Fruit fly (Drosophila melanogaster) whole organism, embryonic: ENCODE results near the gene Pa1.

Source experiments
- Bgb ChIP-seq: fragments of 200-800 bp; sonication (Bioruptor generic); IDR thresholded peaks from 2 replicates; pipeline ENCODE4 v1.3.6; 2022; ENCODE audit warnings: missing biosample characterization, missing genetic modification characterization; ENCODE audit not compliant: partially characterized antibody
- CG3065 ChIP-seq: fragments of 200-800 bp; sonication (Bioruptor generic); optimal IDR thresholded peaks from 2 replicates; lab custom pipeline; 2016; ENCODE audit warnings: missing biosample characterization, missing genetic modification characterization
- CG9437 ChIP-seq: fragments of 200-800 bp; sonication (Bioruptor generic); optimal IDR thresholded peaks from 2 replicates; lab custom pipeline; 2018; ENCODE audit warnings: missing biosample characterization, mild to moderate bottlenecking, missing genetic modification characterization
- D ChIP-seq, 2 experiments: fragments of 200-800 bp in 1 of 2; fragments of >200 bp in 1 of 2; sonication (Bioruptor generic) in 1 of 2; optimal IDR thresholded peaks; 2 replicates in 1 of 2; 3 replicates in 1 of 2; lab custom pipeline; 2017; ENCODE audit warnings: mild to moderate bottlenecking in 1 of 2, missing biosample characterization in 1 of 2, missing genetic modification characterization in 1 of 2, missing genetic modification reagents in 1 of 2
- Dbx ChIP-seq: fragments of 200-800 bp; sonication (Bioruptor generic); IDR thresholded peaks from 3 replicates; pipeline ENCODE4 v1.3.6; 2022; ENCODE audit warnings: missing biosample characterization, missing genetic modification characterization
- Hr39 ChIP-seq: fragments of >200 bp; optimal IDR thresholded peaks from 2 replicates; lab custom pipeline; 2017
- ewg ChIP-seq: fragments of 200-800 bp; sonication (Bioruptor generic); optimal IDR thresholded peaks from 3 replicates; lab custom pipeline; 2017; ENCODE audit warnings: mild to moderate bottlenecking, missing biosample characterization, missing genetic modification reagents, missing genetic modification characterization
- fd64A ChIP-seq: fragments of 200-800 bp; sonication (Bioruptor generic); optimal IDR thresholded peaks from 3 replicates; lab custom pipeline; 2018; ENCODE audit warnings: missing biosample characterization, mild to moderate bottlenecking, missing genetic modification characterization
- so ChIP-seq: fragments of 200-800 bp; sonication (Bioruptor generic); IDR thresholded peaks from 3 replicates; pipeline ENCODE4 v1.3.6; 2022; ENCODE audit warnings: missing biosample characterization, missing genetic modification characterization

- no peak for TF ChIP-seq Dbx
- TF ChIP-seq CG9437 (GFP tag; lab: Kevin White, UChicago): no peak
- TF ChIP-seq so: no peak
- no peak for TF ChIP-seq Hr39 (lab: Kevin White, UChicago)
- TF ChIP-seq D (optimal IDR thresholded peaks at IDR 0.05; lab: Kevin White, UChicago): no peak
- no peak for TF ChIP-seq D (GFP tag; optimal IDR thresholded peaks at IDR 0.05; lab: Kevin White, UChicago)
- TF ChIP-seq ewg (GFP tag; lab: Kevin White, UChicago): no peak
- no peak for TF ChIP-seq fd64A
- no peak for TF ChIP-seq CG3065 (GFP tag; lab: Kevin White, UChicago)
- TF ChIP-seq Bgb (GFP tag; lab: Robert Waterston, UW): no peak
These were observed 16.3 kb upstream of the Pa1 start for dm6 chrX:11342771-11343170.
